Fruit fly (Drosophila melanogaster): ENCODE results near the gene tyf.

DNA sequence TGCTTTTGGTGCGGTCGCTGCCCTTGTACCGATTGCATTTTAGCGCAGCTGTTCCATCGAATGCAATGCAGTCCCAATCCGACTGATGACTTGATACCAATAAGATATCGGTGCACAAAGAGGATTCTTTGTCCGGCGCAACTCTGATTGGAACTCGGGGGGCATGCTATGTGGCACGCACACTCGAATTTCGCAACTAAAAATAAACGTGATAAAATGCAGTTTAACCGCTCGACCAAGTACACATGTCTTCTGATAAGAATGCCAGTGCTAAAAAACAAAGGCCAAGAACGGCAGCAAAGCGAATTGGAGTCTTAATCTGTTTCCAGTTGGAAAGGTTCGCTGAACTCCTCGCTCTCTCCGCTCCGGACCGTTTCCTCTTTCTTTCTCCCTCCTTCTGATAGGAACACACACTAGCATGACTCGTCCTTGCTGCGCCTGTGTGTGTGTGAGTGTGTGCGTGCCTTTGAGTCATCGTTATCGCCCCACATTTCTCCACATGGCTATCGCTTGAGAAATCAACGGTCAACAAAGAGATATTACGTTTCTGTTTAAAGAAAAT is 8.1 kb upstream of the tyf start:
- TF ChIP-seq N (GFP tag; optimal IDR thresholded peaks at IDR 0.05) = no peak
- no peak for TF ChIP-seq CrebA (GFP tag; optimal IDR thresholded peaks at IDR 0.05; ENCODE audit: borderline replicate concordance)
- no peak for TF ChIP-seq usp (GFP tag; optimal IDR thresholded peaks at IDR 0.05)
- no peak for TF ChIP-seq GATAd (GFP tag; optimal IDR thresholded peaks at IDR 0.05)

Data from whole organism, wandering third instar larva.